Worm (Caenorhabditis elegans) whole organism, L4 larva: ENCODE data around the gene sec-24.1.

ENCODE experiments used
- D1046.2 ChIP-seq: fragments of 200-800 bp; sonication (Bioruptor generic); IDR thresholded peaks from 2 replicates; pipeline ENCODE4 v1.3.6; 2022; ENCODE audit warnings: missing genetic modification characterization, missing compliant biosample characterization
- F10B5.3 ChIP-seq: sonication (generic microtip); optimal IDR thresholded peaks from 2 replicates; lab custom pipeline; 2016; ENCODE audit warnings: mild to moderate bottlenecking, missing genetic modification characterization, missing compliant biosample characterization
- T20F7.1 ChIP-seq: fragments of 200-800 bp; sonication (Bioruptor generic); optimal IDR thresholded peaks from 2 replicates; lab custom pipeline; 2018; ENCODE audit warnings: mild to moderate bottlenecking, missing genetic modification characterization, missing compliant biosample characterization
- Y5F2A.4 ChIP-seq: fragments of 200-800 bp; sonication (Bioruptor generic); optimal IDR thresholded peaks from 2 replicates; lab custom pipeline; 2018; ENCODE audit warnings: mild to moderate bottlenecking, missing genetic modification characterization, missing compliant biosample characterization
- aha-1 ChIP-seq: fragments of 150-350 bp; peaks from one replicate; lab custom pipeline; 2014; ENCODE audit warnings: missing biosample characterization, missing genetic modification characterization
- aly-2 ChIP-seq: sonication (generic microtip); optimal IDR thresholded peaks from 2 replicates; lab custom pipeline; 2018; ENCODE audit warnings: missing biosample characterization, missing genetic modification characterization
- ama-1 ChIP-seq: fragments of 150-350 bp; optimal IDR thresholded peaks from 2 replicates; lab custom pipeline; 2014; ENCODE audit warnings: inconsistent platforms, mixed read lengths
- arid-1 ChIP-seq: fragments of 200-800 bp; sonication (Bioruptor generic); conservative IDR thresholded peaks from 2 replicates; pipeline ENCODE4 v1.3.6; 2022; ENCODE audit warnings: missing genetic modification reagents, missing genetic modification characterization, missing compliant biosample characterization
- attf-4 ChIP-seq: sonication (generic microtip); optimal IDR thresholded peaks from 3 replicates; lab custom pipeline; 2017; ENCODE audit warnings: missing biosample characterization, missing genetic modification characterization
- ceh-20 ChIP-seq: fragments of 200-800 bp; sonication (Bioruptor generic); IDR thresholded peaks from 2 replicates; pipeline ENCODE4 v1.3.6; 2022; ENCODE audit warnings: missing genetic modification reagents, missing genetic modification characterization, missing compliant biosample characterization
- ceh-32 ChIP-seq: sonication (generic microtip); optimal IDR thresholded peaks from 2 replicates; lab custom pipeline; 2016; ENCODE audit warnings: mild to moderate bottlenecking, missing genetic modification characterization, missing compliant biosample characterization; ENCODE audit not compliant: poor library complexity
- ceh-44 ChIP-seq: fragments of 200-800 bp; sonication (Bioruptor generic); IDR thresholded peaks from 2 replicates; pipeline ENCODE4 v1.3.6; 2022; ENCODE audit warnings: missing genetic modification reagents, missing genetic modification characterization, missing compliant biosample characterization
- ceh-62 ChIP-seq: sonication (generic microtip); optimal IDR thresholded peaks from 2 replicates; lab custom pipeline; 2017; ENCODE audit warnings: missing biosample characterization, missing genetic modification characterization
- ceh-82 ChIP-seq: sonication (generic microtip); optimal IDR thresholded peaks from 2 replicates; lab custom pipeline; 2017; ENCODE audit warnings: missing biosample characterization, missing genetic modification characterization
- daf-12 ChIP-seq: fragments of 150-350 bp; optimal IDR thresholded peaks from 2 replicates; lab custom pipeline; 2014; ENCODE audit warnings: missing biosample characterization, missing genetic modification reagents, missing genetic modification characterization
- daf-16 ChIP-seq, 3 experiments: sonication (generic microtip); optimal IDR thresholded peaks; 2 replicates each; lab custom pipeline; 2016 to 2017; ENCODE audit warnings: missing genetic modification characterization in 3 of 3, missing genetic modification reagents in 3 of 3, mild to moderate bottlenecking in 2 of 3, missing compliant biosample characterization in 2 of 3, missing biosample characterization in 1 of 3, moderate library complexity in 1 of 3
- daf-8 ChIP-seq: fragments of 200-800 bp; sonication (Bioruptor generic); IDR thresholded peaks from 2 replicates; pipeline ENCODE4 v1.3.6; 2022; ENCODE audit warnings: missing genetic modification characterization, missing compliant biosample characterization
- dpl-1 ChIP-seq: fragments of 150-350 bp; optimal IDR thresholded peaks from 2 replicates; lab custom pipeline; 2014; ENCODE audit warnings: missing biosample characterization, missing genetic modification reagents, missing genetic modification characterization
- duxl-1 ChIP-seq: sonication (generic microtip); optimal IDR thresholded peaks from 2 replicates; lab custom pipeline; 2016; ENCODE audit warnings: mild to moderate bottlenecking, missing genetic modification characterization, moderate library complexity, missing compliant biosample characterization; ENCODE audit not compliant: poor library complexity
- dve-1 ChIP-seq: sonication (generic microtip); optimal IDR thresholded peaks from 2 replicates; lab custom pipeline; 2017; ENCODE audit warnings: antibody characterized with exemption, mild to moderate bottlenecking, missing genetic modification characterization, missing compliant biosample characterization; ENCODE audit not compliant: insufficient read depth
- fkh-10 ChIP-seq: fragments of 150-350 bp; optimal IDR thresholded peaks from 2 replicates; lab custom pipeline; 2014; ENCODE audit warnings: missing biosample characterization, missing genetic modification reagents, missing genetic modification characterization
- hif-1 ChIP-seq, 2 experiments: sonication (generic microtip); optimal IDR thresholded peaks; 2 replicates each; lab custom pipeline; 2016 to 2017; ENCODE audit warnings: missing compliant biosample characterization in 2 of 2, missing genetic modification characterization in 2 of 2, missing genetic modification reagents in 2 of 2, missing genotype in 2 of 2, mild to moderate bottlenecking in 1 of 2
- hlh-30 ChIP-seq: sonication (generic microtip); optimal IDR thresholded peaks from 2 replicates; lab custom pipeline; 2017; ENCODE audit warnings: antibody characterized with exemption, mild to moderate bottlenecking, missing genetic modification characterization, missing compliant biosample characterization; ENCODE audit not compliant: insufficient read depth
- hmg-1.1 ChIP-seq: fragments of 200-800 bp; sonication (Bioruptor generic); IDR thresholded peaks from 2 replicates; pipeline ENCODE4 v1.3.6; 2022; ENCODE audit warnings: missing genetic modification reagents, missing genetic modification characterization, missing compliant biosample characterization
- lin-13 ChIP-seq: fragments of 150-350 bp; optimal IDR thresholded peaks from 2 replicates; lab custom pipeline; 2014; ENCODE audit warnings: missing biosample characterization, missing genetic modification reagents, missing genetic modification characterization
- lin-38 ChIP-seq: fragments of 200-800 bp; sonication (Bioruptor generic); IDR thresholded peaks from 2 replicates; pipeline ENCODE4 v1.3.6; 2022; ENCODE audit warnings: missing genetic modification reagents, missing genetic modification characterization, missing compliant biosample characterization
- madf-9 ChIP-seq: fragments of 200-800 bp; sonication (Bioruptor generic); conservative IDR thresholded peaks from 2 replicates; pipeline ENCODE4 v1.3.6; 2022; ENCODE audit warnings: missing genetic modification reagents, missing genetic modification characterization, missing compliant biosample characterization
- mdl-1 ChIP-seq, 2 experiments: fragments of 150-350 bp in 1 of 2; sonication (generic microtip) in 1 of 2; optimal IDR thresholded peaks; 2 replicates each; lab custom pipeline; 2014 to 2017; ENCODE audit warnings: missing biosample characterization in 2 of 2, missing genetic modification characterization in 2 of 2
- mep-1 ChIP-seq: fragments of 150-350 bp; sonication (generic microtip); optimal IDR thresholded peaks from 3 replicates; lab custom pipeline; 2014; ENCODE audit warnings: missing biosample characterization, missing genetic modification characterization
- mxl-3 ChIP-seq: fragments of 200-800 bp; sonication (Bioruptor generic); optimal IDR thresholded peaks from 2 replicates; lab custom pipeline; 2018; ENCODE audit warnings: mild to moderate bottlenecking, missing genetic modification characterization, missing compliant biosample characterization
- nhr-10 ChIP-seq: fragments of 150-350 bp; optimal IDR thresholded peaks from 2 replicates; lab custom pipeline; 2014; ENCODE audit warnings: missing biosample characterization, missing genetic modification characterization
- nhr-111 ChIP-seq: fragments of 200-800 bp; sonication (Bioruptor generic); optimal IDR thresholded peaks from 2 replicates; lab custom pipeline; 2018; ENCODE audit warnings: mild to moderate bottlenecking, missing genetic modification characterization, missing compliant biosample characterization
- nhr-25 ChIP-seq: sonication (generic microtip); optimal IDR thresholded peaks from 2 replicates; lab custom pipeline; 2017; ENCODE audit warnings: missing genetic modification characterization, mild to moderate bottlenecking, missing compliant biosample characterization, antibody characterized with exemption, moderate library complexity, borderline replicate concordance; ENCODE audit not compliant: insufficient read depth
- nhr-28 ChIP-seq: fragments of 150-350 bp; optimal IDR thresholded peaks from 2 replicates; lab custom pipeline; 2014; ENCODE audit warnings: missing biosample characterization, missing genetic modification characterization
- nhr-41 ChIP-seq: fragments of 200-800 bp; sonication (Bioruptor generic); IDR thresholded peaks from 2 replicates; pipeline ENCODE4 v1.3.6; 2022; ENCODE audit warnings: missing genetic modification reagents, missing genetic modification characterization, missing compliant biosample characterization
- nhr-48 ChIP-seq: sonication (generic microtip); optimal IDR thresholded peaks from 2 replicates; lab custom pipeline; 2016; ENCODE audit warnings: mild to moderate bottlenecking, missing genetic modification characterization, missing compliant biosample characterization
- nhr-6 ChIP-seq: fragments of 150-350 bp; optimal IDR thresholded peaks from 2 replicates; lab custom pipeline; 2014; ENCODE audit warnings: missing biosample characterization, missing genetic modification characterization
- nhr-76 ChIP-seq: fragments of 150-350 bp; optimal IDR thresholded peaks from 2 replicates; lab custom pipeline; 2014; ENCODE audit warnings: missing biosample characterization, missing genetic modification characterization
- nhr-77 ChIP-seq: fragments of 150-350 bp; optimal IDR thresholded peaks from 2 replicates; lab custom pipeline; 2014; ENCODE audit warnings: missing biosample characterization, missing genetic modification characterization
- php-3 ChIP-seq: fragments of 200-800 bp; sonication (Bioruptor generic); IDR thresholded peaks from 2 replicates; pipeline ENCODE4 v1.3.6; 2022; ENCODE audit warnings: missing genetic modification reagents, missing genetic modification characterization, missing compliant biosample characterization
- rbr-2 ChIP-seq: sonication (generic microtip); optimal IDR thresholded peaks from 2 replicates; lab custom pipeline; 2016; ENCODE audit warnings: missing genotype, missing genetic modification characterization, missing compliant biosample characterization
- sdz-12 ChIP-seq: fragments of 200-800 bp; sonication (Bioruptor generic); optimal IDR thresholded peaks from 2 replicates; lab custom pipeline; 2018; ENCODE audit warnings: mild to moderate bottlenecking, missing genetic modification characterization, missing compliant biosample characterization
- snpc-1.2 ChIP-seq: fragments of 200-800 bp; sonication (Bioruptor generic); IDR thresholded peaks from 2 replicates; pipeline ENCODE4 v1.3.6; 2022; ENCODE audit warnings: missing genetic modification reagents, missing genetic modification characterization, missing compliant biosample characterization
- snpc-4 ChIP-seq: fragments of 150-350 bp; optimal IDR thresholded peaks from 2 replicates; lab custom pipeline; 2014; ENCODE audit warnings: missing biosample characterization, missing genetic modification characterization
- unc-39 ChIP-seq: sonication (generic microtip); optimal IDR thresholded peaks from 2 replicates; lab custom pipeline; 2017; ENCODE audit warnings: missing biosample characterization, missing genetic modification characterization
- zag-1 ChIP-seq: fragments of 150-350 bp; optimal IDR thresholded peaks from 2 replicates; lab custom pipeline; 2014; ENCODE audit warnings: missing biosample characterization, missing genetic modification characterization
- zfp-2 ChIP-seq: sonication (generic microtip); optimal IDR thresholded peaks from 2 replicates; lab custom pipeline; 2016; ENCODE audit warnings: mild to moderate bottlenecking, missing genetic modification characterization, missing compliant biosample characterization
- zip-11 ChIP-seq: fragments of 200-800 bp; sonication (Bioruptor generic); IDR thresholded peaks from 2 replicates; pipeline ENCODE4 v1.3.6; 2022; ENCODE audit warnings: missing genetic modification characterization, missing compliant biosample characterization
- ztf-7 ChIP-seq: fragments of 150-350 bp; optimal IDR thresholded peaks from 2 replicates; lab custom pipeline; 2014; ENCODE audit warnings: missing biosample characterization, missing genetic modification characterization

The sec-24.1 gene

ce11 chrIV:11566146-11566545 lies at the start of gene sec-24.1 (continued):
- TF ChIP-seq ztf-7 (tag; lab: Kevin White, UChicago), result peak; percentile 73
- peak; percentile 90 for TF ChIP-seq nhr-6 (tag; lab: Kevin White, UChicago)
- peak; percentile 7 for TF ChIP-seq zfp-2 (tag; lab: Kevin White, UChicago)

ce11 chrIV:11604909-11605308 lies 38.9 kb upstream of the sec-24.1 start, which contains the start of the genes ragc-1 and Y24F12A.1:
ragc-1 (minus strand) TSS chrIV:11604933.
Y24F12A.1 (plus strand) TSS chrIV:11605254.
- no peak for TF ChIP-seq aly-2 (tag; lab: Kevin White, UChicago)
- no peak for TF ChIP-seq zip-11 (GFP tag; lab: Robert Waterston, UW)
- peak; percentile 74 for TF ChIP-seq dve-1 (tag; lab: Kevin White, UChicago)
- no peak for TF ChIP-seq duxl-1
- TF ChIP-seq hlh-30 (tag; lab: Kevin White, UChicago), result peak; percentile 82
- TF ChIP-seq nhr-28, result peak; percentile 31
- no peak for TF ChIP-seq fkh-10 (GFP tag; lab: Kevin White, UChicago)
- TF ChIP-seq hmg-1.1 (GFP tag; lab: Robert Waterston, UW), result no peak
- no peak for TF ChIP-seq madf-9 (GFP tag; lab: Robert Waterston, UW)
- no peak for TF ChIP-seq snpc-1.2
- TF ChIP-seq rbr-2 (tag; lab: Kevin White, UChicago), result peak; percentile 15
- no peak for TF ChIP-seq ztf-7 (tag; lab: Kevin White, UChicago)
- TF ChIP-seq lin-13 (GFP tag; lab: Kevin White, UChicago), result no peak
- TF ChIP-seq dpl-1, result peak; percentile 46
- TF ChIP-seq F10B5.3 (tag; lab: Kevin White, UChicago), result no peak
- TF ChIP-seq nhr-48 (tag; lab: Kevin White, UChicago), result no peak
- TF ChIP-seq daf-8, result no peak
- TF ChIP-seq mxl-3 (GFP tag; lab: Kevin White, UChicago), result peak; percentile 78
- TF ChIP-seq nhr-6 (tag; lab: Kevin White, UChicago), result peak; percentile 31
- no peak for TF ChIP-seq zag-1 (tag; lab: Kevin White, UChicago)
- no peak for TF ChIP-seq php-3 (GFP tag; lab: Robert Waterston, UW)
- TF ChIP-seq lin-38 (GFP tag; lab: Robert Waterston, UW), result peak; percentile 51
- no peak for TF ChIP-seq attf-4
- no peak for TF ChIP-seq nhr-111 (GFP tag; lab: Kevin White, UChicago)
- peak; percentile 27 for TF ChIP-seq nhr-77 (tag; lab: Kevin White, UChicago)
- TF ChIP-seq snpc-4, result no peak
- TF ChIP-seq ceh-82 (tag; lab: Kevin White, UChicago), result no peak
- TF ChIP-seq mdl-1 (tag; optimal IDR thresholded peaks at IDR 0.05; lab: Kevin White, UChicago), result peak in 1 of 2 experiments; percentile 77
- TF ChIP-seq nhr-25 (tag; lab: Kevin White, UChicago), result no peak
- TF ChIP-seq T20F7.1 (GFP tag; lab: Kevin White, UChicago), result peak; percentile 3
- TF ChIP-seq ceh-20 (GFP tag; lab: Robert Waterston, UW), result no peak
- no peak for TF ChIP-seq D1046.2 (GFP tag; lab: Robert Waterston, UW)
- no peak for TF ChIP-seq nhr-76 (tag; lab: Kevin White, UChicago)
- TF ChIP-seq nhr-41, result no peak
- no peak for TF ChIP-seq ceh-62 (tag; lab: Kevin White, UChicago)
- TF ChIP-seq daf-16 (GFP tag; optimal IDR thresholded peaks at IDR 0.05; lab: Kevin White, UChicago), result no peak
- TF ChIP-seq daf-16 (tag; optimal IDR thresholded peaks at IDR 0.05; lab: Kevin White, UChicago), result peak; percentile 57
- TF ChIP-seq aha-1 (tag; lab: Kevin White, UChicago), result no peak
- TF ChIP-seq ceh-32 (tag; lab: Kevin White, UChicago), result no peak
- TF ChIP-seq nhr-10, result no peak
- no peak for TF ChIP-seq ceh-44
- TF ChIP-seq daf-12, result no peak
- no peak for TF ChIP-seq unc-39 (tag; lab: Kevin White, UChicago)
- peak; percentile 76 for TF ChIP-seq mep-1
- TF ChIP-seq sdz-12 (GFP tag; lab: Kevin White, UChicago), result no peak
- TF ChIP-seq arid-1, result no peak
- peak in 1 of 2 experiments; percentile 2 for TF ChIP-seq hif-1 (tag; optimal IDR thresholded peaks at IDR 0.05; lab: Kevin White, UChicago)
- TF ChIP-seq Y5F2A.4, result no peak
- TF ChIP-seq zfp-2 (tag; lab: Kevin White, UChicago), result no peak
- no peak for TF ChIP-seq ama-1 (lab: Kevin White, UChicago)
